Worm (Caenorhabditis elegans) whole organism, L4 larva: ENCODE data around the gene idpb-2.

Source experiments
- ama-1 ChIP-seq: fragments of 150-350 bp; optimal IDR thresholded peaks from 2 replicates; lab custom pipeline; 2014; ENCODE audit warnings: inconsistent platforms, mixed read lengths
- ceh-28 ChIP-seq: fragments of 150-350 bp; optimal IDR thresholded peaks from 2 replicates; lab custom pipeline; 2014; ENCODE audit warnings: missing biosample characterization, missing genetic modification reagents, missing genetic modification characterization
- fkh-10 ChIP-seq: fragments of 150-350 bp; optimal IDR thresholded peaks from 2 replicates; lab custom pipeline; 2014; ENCODE audit warnings: missing biosample characterization, missing genetic modification reagents, missing genetic modification characterization
- lin-13 ChIP-seq: fragments of 150-350 bp; optimal IDR thresholded peaks from 2 replicates; lab custom pipeline; 2014; ENCODE audit warnings: missing biosample characterization, missing genetic modification reagents, missing genetic modification characterization
- pha-4 ChIP-seq, 2 experiments: fragments of 150-350 bp in 1 of 2; fragments of 200-800 bp in 1 of 2; sonication (Bioruptor generic) in 1 of 2; IDR thresholded peaks in 1 of 2; optimal IDR thresholded peaks in 1 of 2; 2 replicates each; pipeline versions ENCODE4 v1.3.6 to Lab custom; 2014 to 2022; ENCODE audit warnings: missing genetic modification characterization in 2 of 2, missing genetic modification reagents in 2 of 2, missing biosample characterization in 1 of 2, missing compliant biosample characterization in 1 of 2
- pqm-1 ChIP-seq: sonication (generic microtip); optimal IDR thresholded peaks from 2 replicates; lab custom pipeline; 2017; ENCODE audit warnings: missing biosample characterization, missing genetic modification characterization

DNA sequence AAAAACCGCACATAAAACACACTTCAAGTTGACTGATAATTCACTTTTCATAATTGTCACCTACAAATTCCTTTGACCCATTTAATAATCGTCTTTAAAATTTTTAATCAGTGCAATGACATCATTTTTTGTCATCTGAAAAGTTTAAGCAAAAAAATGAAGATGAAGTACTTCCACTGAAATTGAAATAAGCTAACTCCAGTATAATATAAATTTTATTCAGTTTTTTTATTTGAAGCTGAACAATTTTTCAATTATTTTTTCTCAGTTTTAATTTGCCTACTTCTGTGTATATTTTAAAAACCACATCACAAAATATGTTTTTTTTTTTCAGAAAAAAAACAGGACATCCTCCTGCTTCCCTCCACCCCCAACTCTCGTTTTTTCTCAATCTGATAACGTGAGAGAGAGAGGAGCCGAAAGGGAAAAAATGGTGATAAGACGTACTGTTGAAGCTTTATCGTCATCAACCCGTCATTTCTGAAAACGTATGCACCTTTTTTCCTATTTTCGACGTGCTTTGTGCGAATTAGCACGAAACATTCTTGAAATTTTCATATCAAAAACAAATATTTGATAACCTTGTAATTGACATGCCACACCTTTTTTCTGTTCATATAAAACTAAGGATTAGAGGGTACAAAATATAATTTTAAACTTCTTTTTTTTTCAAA is 34.5 kb upstream of the idpb-2 start, which contains the start of the genes C04G6.11 and mpk-2:
- TF ChIP-seq pha-4 (GFP tag; IDR thresholded peaks at IDR 0.05; lab: Robert Waterston, UW) = no peak
- no peak for TF ChIP-seq pha-4 (tag; optimal IDR thresholded peaks at IDR 0.05; lab: Kevin White, UChicago)
- TF ChIP-seq lin-13 (GFP tag; lab: Kevin White, UChicago) = no peak
- no peak for TF ChIP-seq fkh-10
- no peak for TF ChIP-seq ama-1
- TF ChIP-seq ceh-28 (tag; lab: Kevin White, UChicago) = no peak
- TF ChIP-seq pqm-1 (tag; lab: Kevin White, UChicago) = peak; percentile 69
